Worm (Caenorhabditis elegans) whole organism, L2 larva: Measurements from ENCODE around the gene slc-36.3.
A peak's percentile ranks its signal among the peaks of the same experiment; 100 is the strongest.

Source experiments
- C34F6.9 ChIP-seq: fragments of 150-350 bp; optimal IDR thresholded peaks from 2 replicates; lab custom pipeline; 2014; ENCODE audit warnings: missing biosample characterization, missing genetic modification characterization
- F13H6.1 ChIP-seq: sonication (generic microtip); optimal IDR thresholded peaks from 2 replicates; lab custom pipeline; 2016; ENCODE audit warnings: missing genetic modification characterization, missing compliant biosample characterization
- R02D3.7 ChIP-seq: fragments of 150-350 bp; optimal IDR thresholded peaks from 2 replicates; lab custom pipeline; 2014; ENCODE audit warnings: missing biosample characterization, missing genetic modification characterization
- Y55F3AM.14 ChIP-seq: fragments of 200-800 bp; sonication (Bioruptor generic); optimal IDR thresholded peaks from 2 replicates; lab custom pipeline; 2018; ENCODE audit warnings: mild to moderate bottlenecking, missing genetic modification characterization, missing compliant biosample characterization
- ZK546.5 ChIP-seq: sonication (generic microtip); optimal IDR thresholded peaks from 2 replicates; lab custom pipeline; 2017; ENCODE audit warnings: missing biosample characterization, missing genetic modification characterization
- aly-2 ChIP-seq: fragments of 150-350 bp; optimal IDR thresholded peaks from 2 replicates; lab custom pipeline; 2014; ENCODE audit warnings: missing biosample characterization, missing genetic modification characterization
- blmp-1 ChIP-seq: sonication (generic microtip); optimal IDR thresholded peaks from 2 replicates; lab custom pipeline; 2017; ENCODE audit warnings: missing genetic modification characterization, mild to moderate bottlenecking, missing compliant biosample characterization, antibody characterized with exemption, moderate library complexity; ENCODE audit not compliant: insufficient read depth
- ceh-16 ChIP-seq: fragments of 150-350 bp; optimal IDR thresholded peaks from 2 replicates; lab custom pipeline; 2014; ENCODE audit warnings: missing biosample characterization, missing genetic modification characterization
- ceh-82 ChIP-seq: fragments of 150-350 bp; optimal IDR thresholded peaks from 2 replicates; lab custom pipeline; 2014; ENCODE audit warnings: missing biosample characterization, missing genetic modification characterization
- crh-2 ChIP-seq: sonication (generic microtip); optimal IDR thresholded peaks from 2 replicates; lab custom pipeline; 2017; ENCODE audit warnings: missing biosample characterization, missing genetic modification characterization
- dmd-4 ChIP-seq: sonication (generic microtip); optimal IDR thresholded peaks from 2 replicates; lab custom pipeline; 2017; ENCODE audit warnings: missing biosample characterization, missing genetic modification characterization
- egl-27 ChIP-seq: sonication (generic microtip); optimal IDR thresholded peaks from 3 replicates; lab custom pipeline; 2017; ENCODE audit warnings: missing biosample characterization, missing genetic modification reagents, missing genetic modification characterization
- elt-3 ChIP-seq: sonication (generic microtip); optimal IDR thresholded peaks from 2 replicates; lab custom pipeline; 2017; ENCODE audit warnings: missing biosample characterization, missing genetic modification characterization
- fos-1 ChIP-seq: fragments of 150-350 bp; optimal IDR thresholded peaks from 2 replicates; lab custom pipeline; 2014; ENCODE audit warnings: missing biosample characterization, missing genetic modification characterization
- gmeb-1 ChIP-seq: fragments of 150-350 bp; optimal IDR thresholded peaks from 2 replicates; lab custom pipeline; 2014; ENCODE audit warnings: missing biosample characterization, missing genetic modification characterization
- lin-11 ChIP-seq: fragments of 150-350 bp; sonication (generic microtip); optimal IDR thresholded peaks from 2 replicates; lab custom pipeline; 2014; ENCODE audit warnings: missing biosample characterization, missing genetic modification characterization, inconsistent platforms, mixed read lengths
- lin-13 ChIP-seq: fragments of 150-350 bp; optimal IDR thresholded peaks from 2 replicates; lab custom pipeline; 2014; ENCODE audit warnings: missing biosample characterization, missing genetic modification reagents, missing genetic modification characterization
- lin-39 ChIP-seq: fragments of 150-350 bp; optimal IDR thresholded peaks from 2 replicates; lab custom pipeline; 2014; ENCODE audit warnings: missing biosample characterization, missing genetic modification reagents, missing genetic modification characterization
- lsy-2 ChIP-seq, 2 experiments: fragments of 150-350 bp in 1 of 2; sonication (generic microtip) in 1 of 2; optimal IDR thresholded peaks; 2 replicates each; lab custom pipeline; 2014 to 2017; ENCODE audit warnings: missing biosample characterization in 2 of 2, missing genetic modification characterization in 2 of 2
- mab-5 ChIP-seq: fragments of 150-350 bp; optimal IDR thresholded peaks from 2 replicates; lab custom pipeline; 2014; ENCODE audit warnings: missing biosample characterization, missing genetic modification characterization
- mdl-1 ChIP-seq, 2 experiments: fragments of 150-350 bp in 1 of 2; sonication (generic microtip) in 1 of 2; optimal IDR thresholded peaks; 2 replicates each; lab custom pipeline; 2017; ENCODE audit warnings: missing biosample characterization in 2 of 2, missing genetic modification characterization in 2 of 2
- nhr-10 ChIP-seq: sonication (generic microtip); optimal IDR thresholded peaks from 2 replicates; lab custom pipeline; 2017; ENCODE audit warnings: missing biosample characterization, missing genetic modification characterization
- nhr-12 ChIP-seq: fragments of 150-350 bp; optimal IDR thresholded peaks from 2 replicates; lab custom pipeline; 2014; ENCODE audit warnings: missing biosample characterization, missing genetic modification characterization
- nhr-21 ChIP-seq: fragments of 150-350 bp; optimal IDR thresholded peaks from 2 replicates; lab custom pipeline; 2014; ENCODE audit warnings: missing biosample characterization, missing genetic modification characterization
- nhr-23 ChIP-seq: fragments of 150-350 bp; optimal IDR thresholded peaks from 2 replicates; lab custom pipeline; 2014; ENCODE audit warnings: missing biosample characterization, missing genetic modification reagents, missing genetic modification characterization
- nhr-237 ChIP-seq: fragments of 150-350 bp; optimal IDR thresholded peaks from 2 replicates; lab custom pipeline; 2014; ENCODE audit warnings: missing biosample characterization, missing genetic modification characterization
- nhr-25 ChIP-seq: fragments of 150-350 bp; sonication (generic microtip); optimal IDR thresholded peaks from 3 replicates; lab custom pipeline; 2014; ENCODE audit warnings: missing biosample characterization, missing genetic modification characterization
- nhr-6 ChIP-seq: fragments of 150-350 bp; optimal IDR thresholded peaks from 2 replicates; lab custom pipeline; 2014; ENCODE audit warnings: missing biosample characterization, missing genetic modification characterization
- sem-4 ChIP-seq: fragments of 150-350 bp; optimal IDR thresholded peaks from 2 replicates; lab custom pipeline; 2014; ENCODE audit warnings: missing biosample characterization, missing genetic modification reagents, missing genetic modification characterization
- skn-1 ChIP-seq: sonication (generic microtip); optimal IDR thresholded peaks from 2 replicates; lab custom pipeline; 2017; ENCODE audit warnings: missing biosample characterization, missing genetic modification characterization
- sma-3 ChIP-seq: sonication (generic microtip); optimal IDR thresholded peaks from 2 replicates; lab custom pipeline; 2016; ENCODE audit warnings: missing genetic modification reagents, missing genetic modification characterization, missing compliant biosample characterization
- sma-9 ChIP-seq, 2 experiments: fragments of 150-350 bp in 1 of 2; sonication (generic microtip) in 1 of 2; optimal IDR thresholded peaks; 2 replicates each; lab custom pipeline; 2014 to 2016; ENCODE audit warnings: missing genetic modification characterization in 2 of 2, mild to moderate bottlenecking in 1 of 2, missing biosample characterization in 1 of 2, missing compliant biosample characterization in 1 of 2, missing genetic modification reagents in 1 of 2, moderate library complexity in 1 of 2
- snpc-4 ChIP-seq: fragments of 150-350 bp; optimal IDR thresholded peaks from 2 replicates; lab custom pipeline; 2014; ENCODE audit warnings: missing biosample characterization, missing genetic modification characterization
- unc-39 ChIP-seq: fragments of 150-350 bp; optimal IDR thresholded peaks from 2 replicates; lab custom pipeline; 2014; ENCODE audit warnings: missing biosample characterization, missing genetic modification characterization
- unc-55 ChIP-seq: fragments of 150-350 bp; sonication (generic microtip); optimal IDR thresholded peaks from 3 replicates; lab custom pipeline; 2014; ENCODE audit warnings: missing biosample characterization, missing genetic modification reagents, missing genetic modification characterization
- unc-62 ChIP-seq: fragments of 150-350 bp; optimal IDR thresholded peaks from 2 replicates; lab custom pipeline; 2014; ENCODE audit warnings: missing biosample characterization, missing genetic modification reagents, missing genetic modification characterization
- zag-1 ChIP-seq: fragments of 150-350 bp; optimal IDR thresholded peaks from 2 replicates; lab custom pipeline; 2014; ENCODE audit warnings: missing biosample characterization, missing genetic modification characterization
- ztf-1 ChIP-seq: fragments of 200-800 bp; sonication (Bioruptor generic); conservative IDR thresholded peaks from 2 replicates; pipeline ENCODE4 v1.3.6; 2022; ENCODE audit warnings: missing genetic modification characterization, missing compliant biosample characterization
- ztf-4 ChIP-seq: fragments of 150-350 bp; optimal IDR thresholded peaks from 2 replicates; lab custom pipeline; 2014; ENCODE audit warnings: missing biosample characterization, missing genetic modification characterization

Gene slc-36.3

ce11 chrV:20544092-20544491 is at the start of gene slc-36.3:
Gene slc-36.3 (minus strand): TSS chrV:20544192.
- TF ChIP-seq lin-13 (GFP tag; lab: Kevin White, UChicago): no peak
- no peak for TF ChIP-seq C34F6.9 (tag; lab: Kevin White, UChicago)
- no peak for TF ChIP-seq sma-9 (GFP tag; optimal IDR thresholded peaks at IDR 0.05; lab: Kevin White, UChicago)
- no peak for TF ChIP-seq sma-9 (tag; optimal IDR thresholded peaks at IDR 0.05; lab: Kevin White, UChicago)
- no peak for TF ChIP-seq lin-11
- TF ChIP-seq skn-1 (tag; lab: Kevin White, UChicago): no peak
- TF ChIP-seq elt-3 (tag; lab: Kevin White, UChicago): no peak
- TF ChIP-seq unc-62 (GFP tag; lab: Kevin White, UChicago): no peak
- no peak for TF ChIP-seq ztf-4 (tag; lab: Kevin White, UChicago)
- no peak for TF ChIP-seq fos-1 (tag; lab: Kevin White, UChicago)
- no peak for TF ChIP-seq aly-2 (tag; lab: Kevin White, UChicago)
- no peak for TF ChIP-seq mdl-1 (tag; optimal IDR thresholded peaks at IDR 0.05; lab: Kevin White, UChicago)
- no peak for TF ChIP-seq gmeb-1 (tag; lab: Kevin White, UChicago)

ce11 chrV:20580511-20581040 is 36.6 kb upstream of the slc-36.3 start, which contains the start of gene F26F2.7:
Gene F26F2.7 (plus strand): TSS chrV:20580990.
- peak; percentile 80 for TF ChIP-seq gmeb-1 (tag; lab: Kevin White, UChicago)
- no peak for TF ChIP-seq ceh-16 (tag; lab: Kevin White, UChicago)
- TF ChIP-seq ceh-82 (tag; lab: Kevin White, UChicago): no peak
- peak; percentile 75 for TF ChIP-seq unc-55 (GFP tag; lab: Kevin White, UChicago)
- peak; percentile 68 for TF ChIP-seq F13H6.1 (tag; lab: Kevin White, UChicago)
- TF ChIP-seq zag-1: peak; percentile 34
- TF ChIP-seq lsy-2 (tag; optimal IDR thresholded peaks at IDR 0.05; lab: Kevin White, UChicago): peak; percentile 82 to 93
- peak; percentile 61 for TF ChIP-seq mab-5 (tag; lab: Kevin White, UChicago)
- TF ChIP-seq ztf-4 (tag; lab: Kevin White, UChicago): peak; percentile 61
- TF ChIP-seq sma-3 (GFP tag; lab: Kevin White, UChicago): peak; percentile 80
- peak; percentile 88 for TF ChIP-seq crh-2 (tag; lab: Kevin White, UChicago)
- TF ChIP-seq aly-2 (tag; lab: Kevin White, UChicago): no peak
- TF ChIP-seq ZK546.5 (tag; lab: Kevin White, UChicago): no peak
- no peak for TF ChIP-seq ztf-1
- TF ChIP-seq C34F6.9 (tag; lab: Kevin White, UChicago): peak; percentile 94
- TF ChIP-seq nhr-25 (tag; lab: Kevin White, UChicago): no peak
- no peak for TF ChIP-seq nhr-10 (tag; lab: Kevin White, UChicago)
- TF ChIP-seq Y55F3AM.14 (GFP tag; lab: Kevin White, UChicago): no peak
- no peak for TF ChIP-seq nhr-12 (tag; lab: Kevin White, UChicago)
- TF ChIP-seq lin-39: no peak
- peak; percentile 58 for TF ChIP-seq nhr-21
- peak; percentile 45 for TF ChIP-seq fos-1 (tag; lab: Kevin White, UChicago)
- TF ChIP-seq blmp-1 (tag; lab: Kevin White, UChicago): no peak
- TF ChIP-seq unc-39 (tag; lab: Kevin White, UChicago): no peak
- TF ChIP-seq nhr-23 (tag; lab: Kevin White, UChicago): no peak
- peak; percentile 21 for TF ChIP-seq egl-27 (tag; lab: Kevin White, UChicago)
- TF ChIP-seq R02D3.7 (tag; lab: Kevin White, UChicago): peak; percentile 21
- peak; percentile 29 for TF ChIP-seq dmd-4 (tag; lab: Kevin White, UChicago)
- peak; percentile 71 for TF ChIP-seq sem-4
- peak; percentile 75 for TF ChIP-seq lin-11
- no peak for TF ChIP-seq nhr-6 (tag; lab: Kevin White, UChicago)
- peak; percentile 85 for TF ChIP-seq lin-13 (GFP tag; lab: Kevin White, UChicago)
- TF ChIP-seq unc-62 (GFP tag; lab: Kevin White, UChicago): no peak
- peak; percentile 30 to 45 for TF ChIP-seq mdl-1 (tag; optimal IDR thresholded peaks at IDR 0.05; lab: Kevin White, UChicago)
- peak; percentile 43 for TF ChIP-seq snpc-4
- TF ChIP-seq sma-9 (GFP tag; optimal IDR thresholded peaks at IDR 0.05; lab: Kevin White, UChicago): no peak
- TF ChIP-seq sma-9 (tag; optimal IDR thresholded peaks at IDR 0.05; lab: Kevin White, UChicago): no peak

DNA sequence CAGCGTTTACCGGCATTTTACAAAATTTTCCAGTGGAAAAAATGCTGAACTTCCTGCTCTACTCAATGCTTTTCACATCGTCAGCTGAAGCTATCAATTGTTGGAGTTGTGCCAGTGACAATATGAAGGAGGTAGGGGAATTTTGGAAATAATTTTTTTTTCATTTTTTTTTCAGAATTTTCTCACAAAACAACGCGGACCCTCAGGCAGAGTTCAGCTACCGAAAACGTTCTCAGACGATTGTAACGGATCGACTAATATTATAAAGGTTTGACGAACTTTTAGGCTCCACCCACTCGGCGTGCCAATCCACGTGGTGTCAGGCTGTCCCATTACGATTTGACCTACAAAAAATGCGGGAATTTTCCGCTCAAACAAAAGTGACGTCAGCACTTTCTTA is 35.5 kb upstream of the slc-36.3 start, which contains the start of gene F26F2.8:
TSS of gene F26F2.8 (plus strand) at position 13 of the 400 bp plus-strand sequence.
- no peak for TF ChIP-seq ztf-4 (tag; lab: Kevin White, UChicago)
- no peak for TF ChIP-seq nhr-237
- TF ChIP-seq lin-13 (GFP tag; lab: Kevin White, UChicago): no peak
- no peak for TF ChIP-seq sma-9 (GFP tag; optimal IDR thresholded peaks at IDR 0.05; lab: Kevin White, UChicago)
- no peak for TF ChIP-seq sma-9 (tag; optimal IDR thresholded peaks at IDR 0.05; lab: Kevin White, UChicago)
- no peak for TF ChIP-seq nhr-25 (tag; lab: Kevin White, UChicago)
- no peak for TF ChIP-seq unc-62 (GFP tag; lab: Kevin White, UChicago)
- no peak for TF ChIP-seq mdl-1 (tag; optimal IDR thresholded peaks at IDR 0.05; lab: Kevin White, UChicago)
- no peak for TF ChIP-seq crh-2 (tag; lab: Kevin White, UChicago)
